Worm (Caenorhabditis elegans) whole organism, early embryonic: ENCODE data around the gene C09B9.7.

Experiments used
- F13C5.2 ChIP-seq: sonication (generic microtip); optimal IDR thresholded peaks from 2 replicates; lab custom pipeline; 2017; ENCODE audit warnings: mild to moderate bottlenecking, missing genetic modification characterization, inconsistent platforms, missing compliant biosample characterization
- ama-1 ChIP-seq: fragments of 150-350 bp; optimal IDR thresholded peaks from 2 replicates; lab custom pipeline; 2014
- ceh-13 ChIP-seq: fragments of 200-800 bp; sonication (Bioruptor generic); optimal IDR thresholded peaks from 2 replicates; lab custom pipeline; 2018; ENCODE audit warnings: mild to moderate bottlenecking, missing genetic modification characterization, missing compliant biosample characterization
- ceh-36 ChIP-seq: sonication (generic microtip); optimal IDR thresholded peaks from 2 replicates; lab custom pipeline; 2016; ENCODE audit warnings: missing genetic modification characterization, inconsistent platforms, missing compliant biosample characterization
- flt-1 ChIP-seq: fragments of 200-800 bp; sonication (Bioruptor generic); IDR thresholded peaks from 2 replicates; pipeline ENCODE4 v1.3.6; 2022; ENCODE audit warnings: missing genetic modification characterization, missing compliant biosample characterization
- hnd-1 ChIP-seq: sonication (generic microtip); optimal IDR thresholded peaks from 2 replicates; lab custom pipeline; 2016; ENCODE audit warnings: missing genetic modification characterization, missing compliant biosample characterization
- pes-1 ChIP-seq: fragments of 200-800 bp; sonication (Bioruptor generic); IDR thresholded peaks from 2 replicates; pipeline ENCODE4 v1.3.6; 2022; ENCODE audit warnings: missing genetic modification reagents, missing genetic modification characterization, missing compliant biosample characterization
- scrt-1 ChIP-seq: fragments of 200-800 bp; sonication (Bioruptor generic); IDR thresholded peaks from 2 replicates; pipeline ENCODE4 v1.3.6; 2022; ENCODE audit warnings: missing genetic modification characterization, missing compliant biosample characterization
- tbx-11 ChIP-seq: fragments of 200-800 bp; sonication (Bioruptor generic); IDR thresholded peaks from 2 replicates; pipeline ENCODE4 v1.3.6; 2022; ENCODE audit warnings: missing genetic modification characterization, missing compliant biosample characterization
- tbx-37 ChIP-seq: fragments of 200-800 bp; sonication (Bioruptor generic); conservative IDR thresholded peaks from 2 replicates; pipeline ENCODE4 v1.3.6; 2022; ENCODE audit warnings: missing genetic modification reagents, missing genetic modification characterization, missing compliant biosample characterization
- tra-4 ChIP-seq: sonication (generic microtip); optimal IDR thresholded peaks from 2 replicates; lab custom pipeline; 2017; ENCODE audit warnings: missing genetic modification characterization, missing compliant biosample characterization

DNA sequence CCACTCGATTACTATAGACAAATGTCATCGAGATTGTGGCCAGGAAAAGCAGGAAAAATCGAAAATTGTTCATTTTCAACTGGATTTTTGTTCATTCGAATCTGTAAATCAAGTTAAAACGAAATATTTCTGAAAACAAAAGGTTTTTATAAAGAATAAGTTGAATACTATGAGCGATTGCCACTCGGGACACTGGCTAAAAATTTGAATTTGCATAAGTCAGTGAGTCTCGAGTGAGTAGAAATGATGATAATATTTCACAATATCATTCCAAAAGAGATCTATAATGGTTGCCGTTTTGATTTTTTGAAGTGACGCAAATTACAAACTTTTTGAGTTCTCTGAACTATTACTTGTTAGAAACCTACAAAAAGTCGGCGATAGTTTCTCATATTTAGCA lies 40.4 kb downstream of the C09B9.7 start, which contains the start of gene T28H11.8:
- no peak for TF ChIP-seq ama-1 (lab: Kevin White, UChicago)
- no peak for TF ChIP-seq tbx-11 (GFP tag; lab: Robert Waterston, UW)
- no peak for TF ChIP-seq tbx-37
- TF ChIP-seq F13C5.2 (tag; lab: Kevin White, UChicago) = no peak
- TF ChIP-seq tra-4 (tag; lab: Kevin White, UChicago) = no peak
- no peak for TF ChIP-seq pes-1 (GFP tag; lab: Robert Waterston, UW)
- no peak for TF ChIP-seq scrt-1 (GFP tag; lab: Robert Waterston, UW)
- no peak for TF ChIP-seq hnd-1 (tag; lab: Kevin White, UChicago)
- TF ChIP-seq flt-1 (GFP tag; lab: Robert Waterston, UW) = no peak
- no peak for TF ChIP-seq ceh-36 (tag; lab: Kevin White, UChicago)
- TF ChIP-seq ceh-13 (GFP tag; lab: Kevin White, UChicago) = no peak
